Worm (Caenorhabditis elegans): ENCODE results near the gene puf-3.

- TF ChIP-seq lin-39 (tag; optimal IDR thresholded peaks at IDR 0.05) (no peak), aly-2 (tag; optimal IDR thresholded peaks at IDR 0.05) (no peak), skn-1 (tag; optimal IDR thresholded peaks at IDR 0.05) (no peak), ZK546.5 (tag; optimal IDR thresholded peaks at IDR 0.05) (no peak), nhr-11 (tag; optimal IDR thresholded peaks at IDR 0.05) (no peak), nhr-237 (tag; optimal IDR thresholded peaks at IDR 0.05) (no peak), snpc-1.2 (GFP tag; IDR thresholded peaks at IDR 0.05) (no peak), lin-15B (tag; optimal IDR thresholded peaks at IDR 0.05) (no peak), pha-4 (GFP tag; IDR thresholded peaks at IDR 0.05) (no peak), pha-4 (tag; optimal IDR thresholded peaks at IDR 0.05) (no peak), ama-1 (optimal IDR thresholded peaks at IDR 0.05) (no peak), set-16 (GFP tag; IDR thresholded peaks at IDR 0.05) (no peak), mep-1 (tag; optimal IDR thresholded peaks at IDR 0.05) (no peak), snpc-4 (tag; optimal IDR thresholded peaks at IDR 0.05) (no peak), madf-9 (GFP tag; conservative IDR thresholded peaks at IDR 0.05) (no peak)
Observed at ce11 chrIV:13483596-13483995, 28.4 kb downstream of the puf-3 start.
